Fruit fly (Drosophila melanogaster) whole organism, embryonic: ENCODE measurements around the gene Ssu72.
A peak's percentile ranks its signal among the peaks of the same experiment; 100 is the strongest.

Source experiments
- Antp ChIP-seq: fragments of 200-800 bp; sonication (Bioruptor generic); optimal IDR thresholded peaks from 3 replicates; lab custom pipeline; 2016; ENCODE audit warnings: missing biosample characterization, missing genetic modification characterization
- Atf6 ChIP-seq: fragments of 200-800 bp; sonication (Bioruptor generic); IDR thresholded peaks from 2 replicates; pipeline ENCODE4 v1.3.6; 2022; ENCODE audit warnings: missing biosample characterization, missing genetic modification characterization
- BEAF-32 ChIP-seq: fragments of 200-800 bp; sonication (Bioruptor generic); optimal IDR thresholded peaks from 3 replicates; lab custom pipeline; 2017; ENCODE audit warnings: missing biosample characterization, missing genetic modification characterization, mild to moderate bottlenecking, moderate library complexity, missing genetic modification reagents
- CG10274 ChIP-seq: fragments of 200-800 bp; sonication (Bioruptor generic); optimal IDR thresholded peaks from 3 replicates; lab custom pipeline; 2017; ENCODE audit warnings: missing biosample characterization, mild to moderate bottlenecking, missing genetic modification characterization
- CG10959 ChIP-seq: fragments of 200-800 bp; sonication (Bioruptor generic); IDR thresholded peaks from 2 replicates; pipeline ENCODE4 v1.3.6; 2022; ENCODE audit warnings: missing biosample characterization, missing genetic modification characterization
- CG13287 ChIP-seq: fragments of 200-800 bp; sonication (Bioruptor generic); IDR thresholded peaks from 2 replicates; pipeline ENCODE4 v1.3.6; 2022; ENCODE audit warnings: missing biosample characterization, missing genetic modification characterization; ENCODE audit not compliant: partially characterized antibody
- CG13296 ChIP-seq: fragments of 200-800 bp; sonication (Bioruptor generic); optimal IDR thresholded peaks from 3 replicates; lab custom pipeline; 2018; ENCODE audit warnings: missing biosample characterization, mild to moderate bottlenecking, missing genetic modification characterization
- CG13894 ChIP-seq: fragments of 200-800 bp; sonication (Bioruptor generic); optimal IDR thresholded peaks from 3 replicates; lab custom pipeline; 2018; ENCODE audit warnings: missing biosample characterization, mild to moderate bottlenecking, missing genetic modification characterization, moderate library complexity
- CG17385 ChIP-seq: fragments of 200-800 bp; sonication (Bioruptor generic); optimal IDR thresholded peaks from 3 replicates; lab custom pipeline; 2018; ENCODE audit warnings: missing biosample characterization, mild to moderate bottlenecking, missing genetic modification characterization
- CG17829 ChIP-seq: fragments of 200-800 bp; optimal IDR thresholded peaks from 2 replicates; lab custom pipeline; 2019; ENCODE audit warnings: missing biosample characterization, mild to moderate bottlenecking, missing genetic modification characterization, moderate library complexity
- CG31388 ChIP-seq: fragments of 200-800 bp; sonication (Bioruptor generic); optimal IDR thresholded peaks from 2 replicates; lab custom pipeline; 2016; ENCODE audit warnings: missing biosample characterization, missing genetic modification characterization
- CG3163 ChIP-seq: fragments of 200-800 bp; sonication (Bioruptor generic); optimal IDR thresholded peaks from 3 replicates; lab custom pipeline; 2016; ENCODE audit warnings: missing biosample characterization, missing genetic modification characterization
- CG4424 ChIP-seq: fragments of 200-800 bp; sonication (Bioruptor generic); optimal IDR thresholded peaks from 3 replicates; lab custom pipeline; 2016; ENCODE audit warnings: missing biosample characterization, missing genetic modification characterization
- CG5245 ChIP-seq: fragments of 200-800 bp; sonication (Bioruptor generic); optimal IDR thresholded peaks from 3 replicates; lab custom pipeline; 2016; ENCODE audit warnings: missing biosample characterization, missing genetic modification characterization
- CG6683 ChIP-seq: fragments of 200-800 bp; sonication (Bioruptor generic); optimal IDR thresholded peaks from 2 replicates; lab custom pipeline; 2017; ENCODE audit warnings: missing biosample characterization, mild to moderate bottlenecking, missing genetic modification characterization, missing genetic modification reagents
- CG6854 ChIP-seq: fragments of 200-800 bp; sonication (Bioruptor generic); optimal IDR thresholded peaks from 3 replicates; lab custom pipeline; 2017; ENCODE audit warnings: missing biosample characterization, mild to moderate bottlenecking, missing genetic modification characterization
- CG7987 ChIP-seq: fragments of 200-800 bp; sonication (Bioruptor generic); optimal IDR thresholded peaks from 2 replicates; lab custom pipeline; 2018; ENCODE audit warnings: missing biosample characterization, mild to moderate bottlenecking, missing genetic modification characterization, moderate library complexity
- CG8924 ChIP-seq: fragments of 200-800 bp; optimal IDR thresholded peaks from 3 replicates; lab custom pipeline; 2019; ENCODE audit warnings: missing biosample characterization, mild to moderate bottlenecking, missing genetic modification characterization, moderate library complexity
- CG9727 ChIP-seq: fragments of 200-800 bp; sonication (Bioruptor generic); optimal IDR thresholded peaks from 3 replicates; lab custom pipeline; 2017; ENCODE audit warnings: missing biosample characterization, mild to moderate bottlenecking, missing genetic modification characterization
- HHEX ChIP-seq: fragments of 200-800 bp; sonication (Bioruptor generic); optimal IDR thresholded peaks from 3 replicates; lab custom pipeline; 2017; ENCODE audit warnings: missing biosample characterization, mild to moderate bottlenecking, missing genetic modification characterization, missing genetic modification reagents
- MESR4 ChIP-seq: fragments of 200-800 bp; sonication (Bioruptor generic); optimal IDR thresholded peaks from 2 replicates; lab custom pipeline; 2018; ENCODE audit warnings: missing biosample characterization, mild to moderate bottlenecking, missing genetic modification characterization, moderate library complexity
- Max ChIP-seq: fragments of 200-800 bp; sonication (Bioruptor generic); optimal IDR thresholded peaks from 2 replicates; lab custom pipeline; 2016; ENCODE audit warnings: missing biosample characterization, mild to moderate bottlenecking, missing genetic modification characterization
- Nf-YB ChIP-seq: fragments of 200-800 bp; sonication (Bioruptor generic); optimal IDR thresholded peaks from 3 replicates; lab custom pipeline; 2019; ENCODE audit warnings: missing biosample characterization, mild to moderate bottlenecking, missing genetic modification characterization, moderate library complexity
- Rfx ChIP-seq: fragments of 200-800 bp; sonication (Bioruptor generic); IDR thresholded peaks from 2 replicates; pipeline ENCODE4 v1.3.6; 2022; ENCODE audit warnings: missing biosample characterization, missing genetic modification characterization
- al ChIP-seq: fragments of 200-800 bp; sonication (Bioruptor generic); IDR thresholded peaks from 2 replicates; pipeline ENCODE4 v1.3.6; 2022; ENCODE audit warnings: missing biosample characterization, missing genetic modification characterization
- bbx ChIP-seq: fragments of 200-800 bp; sonication (Bioruptor generic); IDR thresholded peaks from 2 replicates; pipeline ENCODE4 v1.3.6; 2022; ENCODE audit warnings: missing biosample characterization, missing genetic modification characterization; ENCODE audit not compliant: partially characterized antibody
- emc ChIP-seq: fragments of 200-800 bp; sonication (Bioruptor generic); optimal IDR thresholded peaks from 2 replicates; lab custom pipeline; 2016; ENCODE audit warnings: missing biosample characterization, missing genetic modification characterization
- ewg ChIP-seq: fragments of 200-800 bp; sonication (Bioruptor generic); optimal IDR thresholded peaks from 3 replicates; lab custom pipeline; 2017; ENCODE audit warnings: mild to moderate bottlenecking, missing biosample characterization, missing genetic modification reagents, missing genetic modification characterization
- fd64A ChIP-seq: fragments of 200-800 bp; sonication (Bioruptor generic); optimal IDR thresholded peaks from 3 replicates; lab custom pipeline; 2018; ENCODE audit warnings: missing biosample characterization, mild to moderate bottlenecking, missing genetic modification characterization
- fd96Cb ChIP-seq: fragments of 200-800 bp; sonication (Bioruptor generic); optimal IDR thresholded peaks from 2 replicates; lab custom pipeline; 2018; ENCODE audit warnings: missing biosample characterization, mild to moderate bottlenecking, missing genetic modification characterization, moderate library complexity
- fu2 ChIP-seq: fragments of 200-800 bp; sonication (Bioruptor generic); optimal IDR thresholded peaks from 2 replicates; lab custom pipeline; 2016; ENCODE audit warnings: missing biosample characterization, missing genetic modification characterization
- gcm2 ChIP-seq: fragments of 200-800 bp; sonication (Bioruptor generic); optimal IDR thresholded peaks from 2 replicates; lab custom pipeline; 2016; ENCODE audit warnings: missing biosample characterization, missing genetic modification characterization
- gfzf ChIP-seq: fragments of 200-800 bp; sonication (Bioruptor generic); optimal IDR thresholded peaks from 2 replicates; lab custom pipeline; 2016; ENCODE audit warnings: missing biosample characterization, mild to moderate bottlenecking, missing genetic modification characterization, moderate library complexity
- hth ChIP-seq: fragments of >200 bp; optimal IDR thresholded peaks from 2 replicates; lab custom pipeline; 2017; ENCODE audit warnings: inconsistent platforms
- insv ChIP-seq, 2 experiments: fragments of 200-800 bp; sonication (Bioruptor generic); optimal IDR thresholded peaks; 3 replicates each; lab custom pipeline; 2016 to 2018; ENCODE audit warnings: missing biosample characterization in 2 of 2, missing genetic modification characterization in 2 of 2
- jing ChIP-seq: fragments of 200-800 bp; sonication (Bioruptor generic); optimal IDR thresholded peaks from 2 replicates; lab custom pipeline; 2018; ENCODE audit warnings: missing biosample characterization, mild to moderate bottlenecking, missing genetic modification characterization
- mam ChIP-seq: fragments of 200-800 bp; sonication (Bioruptor generic); optimal IDR thresholded peaks from 3 replicates; lab custom pipeline; 2016; ENCODE audit warnings: missing biosample characterization, missing genetic modification characterization
- mirr ChIP-seq: fragments of 200-800 bp; sonication (Bioruptor generic); optimal IDR thresholded peaks from 3 replicates; lab custom pipeline; 2018; ENCODE audit warnings: missing biosample characterization, mild to moderate bottlenecking, missing genetic modification characterization
- pros ChIP-seq: fragments of 200-800 bp; sonication (Bioruptor generic); optimal IDR thresholded peaks from 3 replicates; lab custom pipeline; 2019; ENCODE audit warnings: missing biosample characterization, mild to moderate bottlenecking, missing genetic modification characterization, moderate library complexity
- pzg ChIP-seq: fragments of 200-800 bp; sonication (Bioruptor generic); optimal IDR thresholded peaks from 3 replicates; lab custom pipeline; 2018; ENCODE audit warnings: missing biosample characterization, mild to moderate bottlenecking, missing genetic modification characterization, moderate library complexity
- row ChIP-seq: fragments of 200-800 bp; sonication (Bioruptor generic); IDR thresholded peaks from 3 replicates; pipeline ENCODE4 v1.3.6; 2022; ENCODE audit warnings: missing biosample characterization, missing genetic modification characterization
- schlank ChIP-seq: fragments of 200-800 bp; sonication (Bioruptor generic); optimal IDR thresholded peaks from 2 replicates; lab custom pipeline; 2018; ENCODE audit warnings: missing biosample characterization, mild to moderate bottlenecking, missing genetic modification characterization
- sd ChIP-seq: fragments of 200-800 bp; sonication (Bioruptor generic); optimal IDR thresholded peaks from 3 replicates; lab custom pipeline; 2018; ENCODE audit warnings: missing biosample characterization, mild to moderate bottlenecking, missing genetic modification characterization, moderate library complexity
- seq ChIP-seq: fragments of 200-800 bp; sonication (Bioruptor generic); IDR thresholded peaks from 2 replicates; pipeline ENCODE4 v1.3.6; 2022; ENCODE audit warnings: missing biosample characterization, missing genetic modification characterization
- stwl ChIP-seq: fragments of 200-800 bp; sonication (Bioruptor generic); optimal IDR thresholded peaks from 3 replicates; lab custom pipeline; 2018; ENCODE audit warnings: missing biosample characterization, mild to moderate bottlenecking, missing genetic modification characterization, moderate library complexity
- tap ChIP-seq: fragments of 200-800 bp; optimal IDR thresholded peaks from 3 replicates; lab custom pipeline; 2019; ENCODE audit warnings: missing biosample characterization, mild to moderate bottlenecking, missing genetic modification characterization, moderate library complexity
- tup ChIP-seq: fragments of 200-800 bp; sonication (Bioruptor generic); optimal IDR thresholded peaks from 2 replicates; lab custom pipeline; 2016; ENCODE audit warnings: missing biosample characterization, mild to moderate bottlenecking, missing genetic modification characterization, moderate library complexity
- unc-4 ChIP-seq: fragments of 200-800 bp; sonication (Bioruptor generic); IDR thresholded peaks from 2 replicates; pipeline ENCODE4 v1.3.6; 2022; ENCODE audit warnings: missing biosample characterization, missing genetic modification characterization; ENCODE audit not compliant: partially characterized antibody
- zf30C ChIP-seq: fragments of 200-800 bp; sonication (Bioruptor generic); optimal IDR thresholded peaks from 3 replicates; lab custom pipeline; 2018; ENCODE audit warnings: missing biosample characterization, mild to moderate bottlenecking, missing genetic modification characterization
- zfh1 ChIP-seq: fragments of 200-800 bp; sonication (Bioruptor generic); IDR thresholded peaks from 3 replicates; pipeline ENCODE4 v1.3.6; 2022; ENCODE audit warnings: missing biosample characterization, missing genetic modification characterization

The Ssu72 gene

DNA sequence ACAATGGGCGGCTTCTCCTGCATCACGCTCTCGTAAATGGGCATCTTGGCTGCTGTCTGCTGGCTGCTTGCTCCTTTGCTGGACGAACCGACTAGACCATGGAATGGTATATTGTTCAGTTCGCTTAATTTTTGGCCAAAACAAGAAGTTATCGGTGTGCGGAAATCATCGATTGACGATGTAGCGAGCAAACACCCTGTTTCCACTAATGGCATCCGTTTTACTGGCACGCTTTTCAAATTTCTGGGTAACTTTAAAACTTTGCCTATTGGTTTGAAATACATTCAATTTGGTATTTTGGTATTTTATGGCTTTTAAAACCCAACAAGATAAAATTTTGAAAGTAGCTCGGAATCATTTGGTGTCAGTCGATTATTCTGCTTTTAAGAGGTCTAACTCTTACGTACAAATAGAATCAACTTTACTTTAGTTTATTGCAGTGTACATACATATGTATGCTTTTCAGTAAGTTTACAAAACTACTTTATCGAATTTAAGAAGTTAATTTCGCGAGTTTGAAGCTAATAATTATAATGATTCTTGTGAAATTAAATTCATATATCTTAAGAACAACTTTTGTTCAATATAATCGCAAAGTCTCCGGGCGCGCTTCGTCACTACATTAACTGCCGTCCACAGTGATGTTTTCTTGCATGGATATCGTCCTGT lies 18.4 kb upstream of the Ssu72 start, which contains the start of gene Arp10 (continued):
- no peak for TF ChIP-seq CG5245
- no peak for TF ChIP-seq fu2 (GFP tag; lab: Kevin White, UChicago)
- TF ChIP-seq CG9727 (GFP tag; lab: Kevin White, UChicago) = peak; percentile 18
- no peak for TF ChIP-seq tap
- TF ChIP-seq unc-4 = no peak
- TF ChIP-seq CG17829 (tag; lab: Kevin White, UChicago) = peak; percentile 15
- TF ChIP-seq gcm2 (GFP tag; lab: Kevin White, UChicago) = no peak
- TF ChIP-seq seq (GFP tag; lab: Robert Waterston, UW) = no peak
- TF ChIP-seq fd96Cb = no peak
- TF ChIP-seq ewg (GFP tag; lab: Kevin White, UChicago) = no peak
- TF ChIP-seq MESR4 (GFP tag; lab: Kevin White, UChicago) = peak; percentile 66
- TF ChIP-seq hth (lab: Kevin White, UChicago) = no peak
- peak; percentile 77 for TF ChIP-seq row (GFP tag; lab: Robert Waterston, UW)
- peak; percentile 67 for TF ChIP-seq CG13287 (GFP tag; lab: Robert Waterston, UW)
- no peak for TF ChIP-seq HHEX (GFP tag; lab: Kevin White, UChicago)
- TF ChIP-seq schlank (tag; lab: Kevin White, UChicago) = no peak
- TF ChIP-seq emc (GFP tag; lab: Kevin White, UChicago) = no peak
- peak; percentile 58 for TF ChIP-seq zf30C (GFP tag; lab: Kevin White, UChicago)
- no peak for TF ChIP-seq CG8924 (tag; lab: Kevin White, UChicago)
- TF ChIP-seq zfh1 (GFP tag; lab: Robert Waterston, UW) = no peak
- no peak for TF ChIP-seq CG6854 (GFP tag; lab: Kevin White, UChicago)
- TF ChIP-seq CG4424 (GFP tag; lab: Kevin White, UChicago) = peak; percentile 1
- TF ChIP-seq pros = no peak
- no peak for TF ChIP-seq mirr (GFP tag; lab: Kevin White, UChicago)
- TF ChIP-seq fd64A (GFP tag; lab: Kevin White, UChicago) = no peak
- TF ChIP-seq bbx (GFP tag; lab: Robert Waterston, UW) = peak; percentile 53; the same call in 1 of the 2 replicates
- no peak for TF ChIP-seq insv (GFP tag; optimal IDR thresholded peaks at IDR 0.05; lab: Kevin White, UChicago)
- TF ChIP-seq Max = no peak
- no peak for TF ChIP-seq CG31388 (GFP tag; lab: Kevin White, UChicago)
- no peak for TF ChIP-seq sd (tag; lab: Kevin White, UChicago)
- TF ChIP-seq mam = peak; percentile 7
- no peak for TF ChIP-seq CG13894 (tag; lab: Kevin White, UChicago)
- peak; percentile 62 for TF ChIP-seq BEAF-32 (GFP tag; lab: Kevin White, UChicago)
- no peak for TF ChIP-seq CG7987
- no peak for TF ChIP-seq CG6683
- TF ChIP-seq al (GFP tag; lab: Robert Waterston, UW) = no peak
- TF ChIP-seq pzg (GFP tag; lab: Kevin White, UChicago) = peak; percentile 59
- TF ChIP-seq CG13296 (GFP tag; lab: Kevin White, UChicago) = no peak
- no peak for TF ChIP-seq CG10274
- TF ChIP-seq CG17385 = no peak
- no peak for TF ChIP-seq Atf6 (GFP tag; lab: Robert Waterston, UW)
- peak; percentile 43 for TF ChIP-seq stwl
- TF ChIP-seq tup = no peak
- no peak for TF ChIP-seq jing (GFP tag; lab: Kevin White, UChicago)
- TF ChIP-seq CG10959 (GFP tag; lab: Robert Waterston, UW) = no peak
- peak; percentile 47 for TF ChIP-seq gfzf
- peak; percentile 23 for TF ChIP-seq CG3163 (GFP tag; lab: Kevin White, UChicago)
- TF ChIP-seq Rfx = 0 out of 2 replicates have a peak, but pooled peaks have one; percentile 16
- no peak for TF ChIP-seq Nf-YB
- peak; percentile 0 for TF ChIP-seq Antp (GFP tag; lab: Kevin White, UChicago)
